Fruit fly (Drosophila melanogaster) whole organism, embryonic: ENCODE results near the gene Kat60.
A peak's percentile ranks its signal among the peaks of the same experiment; 100 is the strongest.

Source experiments
- Atf3 ChIP-seq: fragments of 200-800 bp; sonication (Bioruptor generic); optimal IDR thresholded peaks from 3 replicates; lab custom pipeline; 2016; ENCODE audit warnings: missing biosample characterization, missing genetic modification characterization
- BtbVII ChIP-seq: fragments of 200-800 bp; sonication (Bioruptor generic); optimal IDR thresholded peaks from 3 replicates; lab custom pipeline; 2017; ENCODE audit warnings: missing biosample characterization, mild to moderate bottlenecking, missing genetic modification characterization
- C15 ChIP-seq: fragments of 200-800 bp; sonication (Bioruptor generic); IDR thresholded peaks from 3 replicates; pipeline ENCODE4 v1.3.6; 2022; ENCODE audit warnings: missing biosample characterization, missing genetic modification characterization
- CG10979 ChIP-seq: fragments of 200-800 bp; sonication (Bioruptor generic); optimal IDR thresholded peaks from 2 replicates; lab custom pipeline; 2018; ENCODE audit warnings: missing biosample characterization, mild to moderate bottlenecking, missing genetic modification characterization, moderate library complexity
- CG12155 ChIP-seq: fragments of 200-800 bp; sonication (Bioruptor generic); optimal IDR thresholded peaks from 3 replicates; lab custom pipeline; 2016; ENCODE audit warnings: missing biosample characterization, missing genetic modification characterization
- CG14050 ChIP-seq: fragments of 200-800 bp; sonication (Bioruptor generic); IDR thresholded peaks from 3 replicates; pipeline ENCODE4 v1.3.6; 2022; ENCODE audit warnings: missing biosample characterization, missing genetic modification characterization
- CG14710 ChIP-seq: fragments of 200-800 bp; sonication (Bioruptor generic); optimal IDR thresholded peaks from 3 replicates; lab custom pipeline; 2019; ENCODE audit warnings: missing biosample characterization, mild to moderate bottlenecking, missing genetic modification characterization, moderate library complexity
- CG15011 ChIP-seq: fragments of 200-800 bp; sonication (Bioruptor generic); optimal IDR thresholded peaks from 3 replicates; lab custom pipeline; 2018; ENCODE audit warnings: missing biosample characterization, mild to moderate bottlenecking, missing genetic modification characterization
- CG1602 ChIP-seq: fragments of 200-800 bp; sonication (Bioruptor generic); optimal IDR thresholded peaks from 3 replicates; lab custom pipeline; 2016; ENCODE audit warnings: missing biosample characterization, missing genetic modification characterization
- CG1647 ChIP-seq: fragments of 200-800 bp; sonication (Bioruptor generic); optimal IDR thresholded peaks from 3 replicates; lab custom pipeline; 2016; ENCODE audit warnings: missing biosample characterization, missing genetic modification characterization
- CG2202 ChIP-seq: fragments of 200-800 bp; sonication (Bioruptor generic); optimal IDR thresholded peaks from 2 replicates; lab custom pipeline; 2018; ENCODE audit warnings: missing biosample characterization, mild to moderate bottlenecking, missing genetic modification characterization
- CG33557 ChIP-seq: fragments of 200-800 bp; sonication (Bioruptor generic); optimal IDR thresholded peaks from 2 replicates; lab custom pipeline; 2019; ENCODE audit warnings: missing biosample characterization, mild to moderate bottlenecking, missing genetic modification characterization, moderate library complexity
- CG3995 ChIP-seq: fragments of 200-800 bp; sonication (Bioruptor generic); optimal IDR thresholded peaks from 3 replicates; lab custom pipeline; 2016; ENCODE audit warnings: missing biosample characterization, missing genetic modification characterization
- CG42726 ChIP-seq: fragments of 200-800 bp; sonication (Bioruptor generic); IDR thresholded peaks from 2 replicates; pipeline ENCODE4 v1.3.6; 2022; ENCODE audit warnings: missing biosample characterization, missing genetic modification characterization; ENCODE audit not compliant: partially characterized antibody
- CG4617 ChIP-seq: fragments of 200-800 bp; sonication (Bioruptor generic); optimal IDR thresholded peaks from 3 replicates; lab custom pipeline; 2016; ENCODE audit warnings: missing biosample characterization, missing genetic modification characterization, borderline replicate concordance
- CG7556 ChIP-seq: fragments of 200-800 bp; sonication (Bioruptor generic); optimal IDR thresholded peaks from 2 replicates; lab custom pipeline; 2017; ENCODE audit warnings: missing biosample characterization, mild to moderate bottlenecking, missing genetic modification characterization
- CG8089 ChIP-seq: fragments of 200-800 bp; sonication (Bioruptor generic); optimal IDR thresholded peaks from 3 replicates; lab custom pipeline; 2016; ENCODE audit warnings: missing biosample characterization, missing genetic modification characterization
- CG9437 ChIP-seq: fragments of 200-800 bp; sonication (Bioruptor generic); optimal IDR thresholded peaks from 2 replicates; lab custom pipeline; 2018; ENCODE audit warnings: missing biosample characterization, mild to moderate bottlenecking, missing genetic modification characterization
- CG9817 ChIP-seq: fragments of 200-800 bp; sonication (Bioruptor generic); optimal IDR thresholded peaks from 2 replicates; lab custom pipeline; 2018; ENCODE audit warnings: missing biosample characterization, mild to moderate bottlenecking, missing genetic modification characterization, moderate library complexity
- CTCF ChIP-seq: fragments of 200-800 bp; sonication (Bioruptor generic); optimal IDR thresholded peaks from 2 replicates; lab custom pipeline; 2017; ENCODE audit warnings: missing biosample characterization, mild to moderate bottlenecking, missing genetic modification characterization, moderate library complexity
- Chrac-16 ChIP-seq: fragments of 200-800 bp; sonication (Bioruptor generic); optimal IDR thresholded peaks from 3 replicates; lab custom pipeline; 2016; ENCODE audit warnings: missing biosample characterization, missing genetic modification characterization
- D ChIP-seq, 2 experiments: fragments of 200-800 bp in 1 of 2; fragments of >200 bp in 1 of 2; sonication (Bioruptor generic) in 1 of 2; optimal IDR thresholded peaks; 2 replicates in 1 of 2; 3 replicates in 1 of 2; lab custom pipeline; 2017; ENCODE audit warnings: mild to moderate bottlenecking in 1 of 2, missing biosample characterization in 1 of 2, missing genetic modification characterization in 1 of 2, missing genetic modification reagents in 1 of 2
- D19B ChIP-seq: fragments of 200-800 bp; sonication (Bioruptor generic); optimal IDR thresholded peaks from 2 replicates; lab custom pipeline; 2017; ENCODE audit warnings: missing biosample characterization, mild to moderate bottlenecking, missing genetic modification characterization
- Deaf1 ChIP-seq: fragments of 200-800 bp; optimal IDR thresholded peaks from 3 replicates; lab custom pipeline; 2019; ENCODE audit warnings: missing biosample characterization, mild to moderate bottlenecking, missing genetic modification characterization, moderate library complexity
- Dip3 ChIP-seq: fragments of 200-800 bp; sonication (Bioruptor generic); optimal IDR thresholded peaks from 3 replicates; lab custom pipeline; 2016; ENCODE audit warnings: missing biosample characterization, missing genetic modification characterization
- E2f2 ChIP-seq: fragments of 200-800 bp; sonication (Bioruptor generic); IDR thresholded peaks from 2 replicates; pipeline ENCODE4 v1.3.6; 2022; ENCODE audit warnings: missing biosample characterization, missing genetic modification characterization
- Ets97D ChIP-seq: fragments of 200-800 bp; sonication (Bioruptor generic); optimal IDR thresholded peaks from 3 replicates; lab custom pipeline; 2016; ENCODE audit warnings: missing biosample characterization, missing genetic modification characterization
- HmgD ChIP-seq: fragments of 200-800 bp; sonication (Bioruptor generic); optimal IDR thresholded peaks from 3 replicates; lab custom pipeline; 2016; ENCODE audit warnings: missing biosample characterization, missing genetic modification characterization
- Max ChIP-seq: fragments of 200-800 bp; sonication (Bioruptor generic); optimal IDR thresholded peaks from 2 replicates; lab custom pipeline; 2016; ENCODE audit warnings: missing biosample characterization, mild to moderate bottlenecking, missing genetic modification characterization
- NfI ChIP-seq: fragments of 200-800 bp; sonication (Bioruptor generic); optimal IDR thresholded peaks from 3 replicates; lab custom pipeline; 2018; ENCODE audit warnings: missing biosample characterization, mild to moderate bottlenecking, missing genetic modification characterization, moderate library complexity
- PHDP ChIP-seq: fragments of 200-800 bp; sonication (Bioruptor generic); optimal IDR thresholded peaks from 3 replicates; lab custom pipeline; 2018; ENCODE audit warnings: missing biosample characterization, mild to moderate bottlenecking, missing genetic modification characterization, moderate library complexity
- Pdp1 ChIP-seq, 2 experiments: fragments of 200-800 bp; sonication (Bioruptor generic); optimal IDR thresholded peaks; 3 replicates each; lab custom pipeline; 2016; ENCODE audit warnings: missing biosample characterization in 2 of 2, missing genetic modification characterization in 2 of 2, mild to moderate bottlenecking in 1 of 2, moderate library complexity in 1 of 2
- ci ChIP-seq: fragments of 200-800 bp; sonication (Bioruptor generic); IDR thresholded peaks from 3 replicates; pipeline ENCODE4 v1.3.6; 2022; ENCODE audit warnings: missing biosample characterization, missing genetic modification characterization
- dan ChIP-seq: fragments of 200-800 bp; sonication (Bioruptor generic); IDR thresholded peaks from 2 replicates; pipeline ENCODE4 v1.3.6; 2022; ENCODE audit warnings: missing biosample characterization, missing genetic modification characterization
- dysf ChIP-seq: fragments of 200-800 bp; sonication (Bioruptor generic); IDR thresholded peaks from 3 replicates; pipeline ENCODE4 v1.3.6; 2022; ENCODE audit warnings: missing biosample characterization, missing genetic modification characterization
- gem ChIP-seq: fragments of 200-800 bp; sonication (Bioruptor generic); optimal IDR thresholded peaks from 2 replicates; lab custom pipeline; 2019; ENCODE audit warnings: missing biosample characterization, mild to moderate bottlenecking, missing genetic modification characterization, moderate library complexity
- jigr1 ChIP-seq: fragments of 200-800 bp; sonication (Bioruptor generic); IDR thresholded peaks from 3 replicates; pipeline ENCODE4 v1.3.6; 2022; ENCODE audit warnings: missing biosample characterization, missing genetic modification characterization
- klu ChIP-seq: fragments of 200-800 bp; sonication (Bioruptor generic); IDR thresholded peaks from 2 replicates; pipeline ENCODE4 v1.3.6; 2022; ENCODE audit warnings: missing biosample characterization, missing genetic modification characterization
- lab ChIP-seq: fragments of 200-800 bp; sonication (Bioruptor generic); optimal IDR thresholded peaks from 3 replicates; lab custom pipeline; 2017; ENCODE audit warnings: missing biosample characterization, missing genetic modification characterization, mild to moderate bottlenecking, moderate library complexity, missing genetic modification reagents
- mam ChIP-seq: fragments of 200-800 bp; sonication (Bioruptor generic); optimal IDR thresholded peaks from 3 replicates; lab custom pipeline; 2016; ENCODE audit warnings: missing biosample characterization, missing genetic modification characterization
- pan ChIP-seq, 4 experiments: fragments of >200 bp in 3 of 4; fragments of 200-800 bp in 1 of 4; sonication (Bioruptor generic) in 1 of 4; optimal IDR thresholded peaks in 3 of 4; IDR thresholded peaks in 1 of 4; 2 replicates each; pipeline versions ENCODE4 v1.3.6 to Lab custom; 2017 to 2022; ENCODE audit warnings: missing biosample characterization in 2 of 4, missing genetic modification characterization in 2 of 4, mixed read lengths in 1 of 4
- pho ChIP-seq: fragments of 200-800 bp; sonication (Bioruptor generic); optimal IDR thresholded peaks from 2 replicates; lab custom pipeline; 2016; ENCODE audit warnings: missing biosample characterization, missing genetic modification characterization
- prd ChIP-seq, 3 experiments: fragments of >200 bp in 2 of 3; fragments of 200-800 bp in 1 of 3; sonication (Bioruptor generic) in 1 of 3; optimal IDR thresholded peaks in 2 of 3; IDR thresholded peaks in 1 of 3; 2 replicates in 2 of 3; 3 replicates in 1 of 3; pipeline versions ENCODE4 v1.3.6 to Lab custom; 2017 to 2022; ENCODE audit warnings: missing biosample characterization in 1 of 3, missing genetic modification characterization in 1 of 3
- repo ChIP-seq: fragments of 200-800 bp; sonication (Bioruptor generic); optimal IDR thresholded peaks from 2 replicates; lab custom pipeline; 2016; ENCODE audit warnings: missing biosample characterization, missing genetic modification characterization
- sens ChIP-seq: fragments of 200-800 bp; sonication (Bioruptor generic); peaks from one replicate; lab custom pipeline; 2016; ENCODE audit warnings: missing biosample characterization, missing genetic modification characterization
- slp2 ChIP-seq: fragments of 200-800 bp; sonication (Bioruptor generic); optimal IDR thresholded peaks from 2 replicates; lab custom pipeline; 2016; ENCODE audit warnings: missing biosample characterization, missing genetic modification characterization
- so ChIP-seq: fragments of 200-800 bp; sonication (Bioruptor generic); IDR thresholded peaks from 3 replicates; pipeline ENCODE4 v1.3.6; 2022; ENCODE audit warnings: missing biosample characterization, missing genetic modification characterization
- unc-4 ChIP-seq: fragments of 200-800 bp; sonication (Bioruptor generic); IDR thresholded peaks from 2 replicates; pipeline ENCODE4 v1.3.6; 2022; ENCODE audit warnings: missing biosample characterization, missing genetic modification characterization; ENCODE audit not compliant: partially characterized antibody
- vnd ChIP-seq: fragments of 200-800 bp; sonication (Bioruptor generic); IDR thresholded peaks from 3 replicates; pipeline ENCODE4 v1.3.6; 2022; ENCODE audit warnings: missing biosample characterization, missing genetic modification characterization; ENCODE audit not compliant: partially characterized antibody
- zen ChIP-seq: fragments of 200-800 bp; sonication (Bioruptor generic); optimal IDR thresholded peaks from 3 replicates; lab custom pipeline; 2018; ENCODE audit warnings: missing biosample characterization, mild to moderate bottlenecking, missing genetic modification characterization, moderate library complexity

Kat60 gene

dm6 chr3R:5217278-5217714 is 14.7 kb downstream of the Kat60 start, which contains the start of gene cno (continued):
- TF ChIP-seq unc-4 (GFP tag; lab: Robert Waterston, UW), result no peak
- peak; percentile 41 for TF ChIP-seq CTCF
- no peak for TF ChIP-seq CG2202 (tag; lab: Kevin White, UChicago)
- no peak for TF ChIP-seq Atf3 (GFP tag; lab: Kevin White, UChicago)
- TF ChIP-seq BtbVII (GFP tag; lab: Kevin White, UChicago), result peak; percentile 18
- no peak for TF ChIP-seq mam (GFP tag; lab: Kevin White, UChicago)
- TF ChIP-seq CG1647 (GFP tag; lab: Kevin White, UChicago), result no peak
- no peak for TF ChIP-seq pan (optimal IDR thresholded peaks at IDR 0.05; lab: Kevin White, UChicago)
- no peak for TF ChIP-seq pan (GFP tag; optimal IDR thresholded peaks at IDR 0.05 in 1 of 2, IDR thresholded peaks at IDR 0.05 in 1 of 2)
- peak in 1 of 2 experiments; percentile 60 for TF ChIP-seq Pdp1 (GFP tag; optimal IDR thresholded peaks at IDR 0.05; lab: Kevin White, UChicago)
- 0 out of 3 replicates have a peak, but pooled peaks have one; percentile 34 for TF ChIP-seq vnd
- TF ChIP-seq jigr1 (GFP tag; lab: Robert Waterston, UW), result no peak
- TF ChIP-seq Deaf1 (tag; lab: Kevin White, UChicago), result no peak
- no peak for TF ChIP-seq slp2
- TF ChIP-seq so (GFP tag; lab: Robert Waterston, UW), result 0 out of 3 replicates have a peak, but pooled peaks have one; percentile 27
- no peak for TF ChIP-seq klu (GFP tag; lab: Robert Waterston, UW)
- peak; percentile 21 for TF ChIP-seq pho (GFP tag; lab: Kevin White, UChicago)
- peak; percentile 59 for TF ChIP-seq CG14710 (tag; lab: Kevin White, UChicago)
- peak; percentile 65 for TF ChIP-seq Ets97D (GFP tag; lab: Kevin White, UChicago)
- peak; percentile 30 for TF ChIP-seq Dip3 (GFP tag; lab: Kevin White, UChicago)
- no peak for TF ChIP-seq D (optimal IDR thresholded peaks at IDR 0.05; lab: Kevin White, UChicago)
- no peak for TF ChIP-seq D (GFP tag; optimal IDR thresholded peaks at IDR 0.05; lab: Kevin White, UChicago)
- peak; percentile 74; the same call in 2 of the 3 replicates for TF ChIP-seq ci (GFP tag; lab: Robert Waterston, UW)
- TF ChIP-seq CG14050, result no peak
- no peak for TF ChIP-seq prd (optimal IDR thresholded peaks at IDR 0.05; lab: Kevin White, UChicago)
- TF ChIP-seq prd (GFP tag; IDR thresholded peaks at IDR 0.05; lab: Robert Waterston, UW), result 0 out of 3 replicates have a peak, but pooled peaks have one; percentile 21
- TF ChIP-seq dan (GFP tag; lab: Robert Waterston, UW), result no peak
- no peak for TF ChIP-seq gem (tag; lab: Kevin White, UChicago)
- TF ChIP-seq CG8089 (GFP tag; lab: Kevin White, UChicago), result no peak
- TF ChIP-seq CG4617 (GFP tag; lab: Kevin White, UChicago), result no peak
- no peak for TF ChIP-seq dysf
- TF ChIP-seq CG15011 (GFP tag; lab: Kevin White, UChicago), result no peak
- no peak for TF ChIP-seq NfI (GFP tag; lab: Kevin White, UChicago)
- no peak for TF ChIP-seq CG10979 (tag; lab: Kevin White, UChicago)
- TF ChIP-seq CG9437, result peak; percentile 71
- peak; percentile 85 for TF ChIP-seq E2f2
- no peak for TF ChIP-seq D19B (GFP tag; lab: Kevin White, UChicago)
- TF ChIP-seq CG33557 (GFP tag; lab: Kevin White, UChicago), result peak; percentile 35
- no peak for TF ChIP-seq C15 (GFP tag; lab: Robert Waterston, UW)
- TF ChIP-seq CG1602, result no peak
- no peak for TF ChIP-seq CG12155 (GFP tag; lab: Kevin White, UChicago)
- no peak for TF ChIP-seq repo (GFP tag; lab: Kevin White, UChicago)
- TF ChIP-seq CG9817, result no peak
- peak; percentile 48; the same call in 1 of the 2 replicates for TF ChIP-seq CG42726 (GFP tag; lab: Robert Waterston, UW)
- peak; percentile 6 for TF ChIP-seq zen (tag; lab: Kevin White, UChicago)
- no peak for TF ChIP-seq CG7556 (GFP tag; lab: Kevin White, UChicago)
- TF ChIP-seq sens, result peak; percentile 87
- TF ChIP-seq PHDP (tag; lab: Kevin White, UChicago), result peak; percentile 21
- peak; percentile 45 for TF ChIP-seq HmgD (GFP tag; lab: Kevin White, UChicago)
- no peak for TF ChIP-seq CG3995 (GFP tag; lab: Kevin White, UChicago)
- TF ChIP-seq Max, result peak; percentile 21
- no peak for TF ChIP-seq lab (GFP tag; lab: Kevin White, UChicago)
- no peak for TF ChIP-seq Chrac-16 (GFP tag; lab: Kevin White, UChicago)
